Fruit fly (Drosophila melanogaster) whole organism, pupa: Measurements from ENCODE around the gene CG33191.

ENCODE experiments used
- CG10348 ChIP-seq: fragments of 200-800 bp; sonication (Bioruptor generic); IDR thresholded peaks from 2 replicates; pipeline ENCODE4 v1.3.6; 2022; ENCODE audit warnings: missing biosample characterization, missing genetic modification characterization
- CG15710 ChIP-seq: fragments of 200-800 bp; sonication (Bioruptor generic); optimal IDR thresholded peaks from 2 replicates; lab custom pipeline; 2018; ENCODE audit warnings: missing biosample characterization, mild to moderate bottlenecking, missing genetic modification characterization, moderate library complexity
- CG4496 ChIP-seq: fragments of 200-800 bp; sonication (Bioruptor generic); IDR thresholded peaks from 3 replicates; pipeline ENCODE4 v1.3.6; 2022; ENCODE audit warnings: missing biosample characterization, missing genetic modification characterization
- CG9948 ChIP-seq: fragments of 200-800 bp; sonication (Bioruptor generic); optimal IDR thresholded peaks from 2 replicates; lab custom pipeline; 2018; ENCODE audit warnings: missing biosample characterization, mild to moderate bottlenecking, missing genetic modification characterization, moderate library complexity
- D1 ChIP-seq: fragments of 200-800 bp; sonication (Bioruptor generic); optimal IDR thresholded peaks from 2 replicates; lab custom pipeline; 2018; ENCODE audit warnings: missing biosample characterization, mild to moderate bottlenecking, missing genetic modification characterization, moderate library complexity
- EcR ChIP-seq: fragments of 200-800 bp; sonication (Bioruptor generic); optimal IDR thresholded peaks from 3 replicates; lab custom pipeline; 2019; ENCODE audit warnings: missing biosample characterization, missing genetic modification characterization, mild to moderate bottlenecking, moderate library complexity, missing genetic modification reagents
- Ets98B ChIP-seq: fragments of 200-800 bp; sonication (Bioruptor generic); IDR thresholded peaks from 2 replicates; pipeline ENCODE4 v1.3.6; 2022; ENCODE audit warnings: missing biosample characterization, missing genetic modification characterization
- fd96Ca ChIP-seq: fragments of 200-800 bp; sonication (Bioruptor generic); IDR thresholded peaks from 3 replicates; pipeline ENCODE4 v1.3.6; 2022; ENCODE audit warnings: missing biosample characterization, missing genetic modification characterization
- rn ChIP-seq: fragments of 200-800 bp; sonication (Bioruptor generic); IDR thresholded peaks from 2 replicates; pipeline ENCODE4 v1.3.6; 2022; ENCODE audit warnings: missing biosample characterization, missing genetic modification characterization

DNA sequence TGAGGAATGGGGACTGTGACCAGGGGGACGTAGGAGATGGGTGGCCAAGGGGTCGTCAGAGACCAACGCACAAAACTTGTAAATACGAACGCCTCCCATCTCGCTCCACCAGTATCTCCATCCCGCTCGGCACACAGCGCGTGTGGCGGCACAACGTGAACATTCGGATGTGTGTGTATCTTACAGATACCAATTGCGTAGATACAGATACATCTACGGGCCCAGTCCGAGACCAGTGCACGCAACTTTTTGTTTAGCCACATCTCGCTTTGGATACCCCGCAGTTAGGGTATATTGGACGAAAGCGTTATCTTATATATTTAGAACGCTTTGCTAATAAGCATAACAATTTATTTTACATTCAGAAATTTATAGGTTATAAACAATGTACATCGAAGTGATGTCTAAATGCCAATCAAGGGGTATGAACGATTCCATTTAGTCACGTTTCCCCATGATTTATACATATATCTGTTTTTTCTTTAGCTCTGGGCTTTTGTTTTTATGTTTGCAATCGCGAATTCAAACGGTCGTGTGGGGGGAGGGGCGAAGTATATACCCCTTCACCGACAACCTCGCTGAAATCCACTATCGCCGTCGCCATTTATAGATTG lies 31.7 kb upstream of the CG33191 start:
- TF ChIP-seq CG10348 (GFP tag; lab: Robert Waterston, UW) = peak; percentile 98
- peak; percentile 98 for TF ChIP-seq rn (GFP tag; lab: Robert Waterston, UW)
- peak; percentile 99 for TF ChIP-seq CG15710 (tag; lab: Kevin White, UChicago)
- peak; percentile 99 for TF ChIP-seq CG9948 (tag; lab: Kevin White, UChicago)
- peak; percentile 98 for TF ChIP-seq D1 (tag; lab: Kevin White, UChicago)
- TF ChIP-seq fd96Ca (GFP tag; lab: Robert Waterston, UW) = peak; percentile 99
- peak; percentile 85 for TF ChIP-seq EcR (GFP tag; lab: Kevin White, UChicago)
- peak; percentile 99 for TF ChIP-seq CG4496
- peak; percentile 99 for TF ChIP-seq Ets98B
